Worm (Caenorhabditis elegans): ENCODE results near the gene srw-140.

DNA sequence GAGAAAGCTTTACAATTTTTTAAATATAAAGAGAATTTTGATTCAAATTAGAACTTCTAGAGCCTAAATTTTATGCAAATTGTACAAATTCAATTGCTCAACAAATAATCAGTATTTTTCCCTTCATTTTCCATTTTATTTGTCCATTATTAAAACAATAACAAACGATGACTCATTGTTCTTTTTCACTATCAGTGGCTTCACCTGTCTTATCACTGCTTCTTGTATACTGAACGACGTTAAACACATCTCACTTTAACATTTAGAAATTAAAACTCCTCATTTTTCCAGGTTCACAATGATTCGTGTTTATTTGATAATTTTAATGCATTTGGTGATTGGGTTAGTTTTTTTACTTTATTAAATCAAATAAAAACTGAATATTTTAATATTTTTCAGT is 45.8 kb upstream of the srw-140 start, which contains the start of gene sid-1:
- TF ChIP-seq ceh-24 (tag; optimal IDR thresholded peaks at IDR 0.05) = no peak
- TF ChIP-seq fkh-10 (GFP tag; optimal IDR thresholded peaks at IDR 0.05) = no peak
- no peak for TF ChIP-seq ceh-9 (tag; optimal IDR thresholded peaks at IDR 0.05)
- TF ChIP-seq odd-2 (tag; optimal IDR thresholded peaks at IDR 0.05) = no peak
- TF ChIP-seq elt-2 (tag; optimal IDR thresholded peaks at IDR 0.05) = no peak
- no peak for TF ChIP-seq ceh-30 (tag; optimal IDR thresholded peaks at IDR 0.05)
- TF ChIP-seq ama-1 (optimal IDR thresholded peaks at IDR 0.05) = no peak
- no peak for TF ChIP-seq ceh-34 (tag; optimal IDR thresholded peaks at IDR 0.05)
- TF ChIP-seq sox-2 (GFP tag; IDR thresholded peaks at IDR 0.05) = no peak
- TF ChIP-seq hlh-6 (tag; optimal IDR thresholded peaks at IDR 0.05) = no peak
- no peak for TF ChIP-seq nfya-1 (tag; optimal IDR thresholded peaks at IDR 0.05)
- no peak for TF ChIP-seq lim-6 (tag; optimal IDR thresholded peaks at IDR 0.05)
- TF ChIP-seq npax-4 (tag; optimal IDR thresholded peaks at IDR 0.05) = no peak
